Fruit fly (Drosophila melanogaster): ENCODE data around the gene Vps24.
A peak's percentile ranks its signal among the peaks of the same experiment; 100 is the strongest.

The Vps24 gene

DNA sequence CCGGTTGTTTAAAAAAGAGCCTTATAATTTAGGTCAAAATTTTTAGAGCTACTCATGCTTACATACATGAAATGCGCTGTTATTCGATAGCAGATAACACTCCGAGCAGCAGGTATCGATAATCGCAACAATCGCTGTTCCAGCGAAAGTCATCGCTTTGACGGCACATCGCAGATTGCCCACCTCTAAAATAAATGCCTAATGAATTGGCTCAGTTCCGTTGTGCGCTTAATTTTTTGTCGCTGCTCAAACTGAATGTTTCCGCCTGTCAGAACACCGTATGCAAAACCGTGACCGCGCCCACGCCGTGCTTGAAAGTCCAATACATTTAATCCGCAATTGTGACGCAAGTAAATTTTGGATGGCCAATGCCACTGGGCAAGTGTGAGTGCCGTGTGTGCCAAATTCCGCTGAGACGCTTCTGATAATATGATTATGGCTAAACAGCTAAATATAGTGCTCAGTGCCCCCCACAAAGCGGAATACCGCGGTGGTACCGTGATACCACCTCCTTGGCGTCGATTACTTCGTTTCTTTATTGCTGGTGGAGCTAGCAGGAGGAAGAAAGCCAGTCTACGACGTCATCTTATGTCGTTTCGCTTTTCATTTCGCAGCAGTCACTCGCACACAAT is 8.9 kb upstream of the Vps24 start, which contains the start of gene CG9795 (continued):
- TF ChIP-seq D (optimal IDR thresholded peaks at IDR 0.05) (no peak), D (GFP tag; optimal IDR thresholded peaks at IDR 0.05) (no peak), CG18262 (tag; optimal IDR thresholded peaks at IDR 0.05) (no peak), tll (GFP tag; optimal IDR thresholded peaks at IDR 0.05) (no peak), kay (GFP tag; optimal IDR thresholded peaks at IDR 0.05) (no peak), CG33557 (GFP tag; optimal IDR thresholded peaks at IDR 0.05) (no peak), tin (GFP tag; optimal IDR thresholded peaks at IDR 0.05) (peak; percentile 6), Hr39 (optimal IDR thresholded peaks at IDR 0.05) (no peak), run (tag; optimal IDR thresholded peaks at IDR 0.05) (no peak), hkb (optimal IDR thresholded peaks at IDR 0.05) (no peak), hkb (GFP tag; IDR thresholded peaks at IDR 0.05) (peak; percentile 75), CG2116 (GFP tag; optimal IDR thresholded peaks at IDR 0.05) (peak; percentile 82), CG10654 (GFP tag; optimal IDR thresholded peaks at IDR 0.05) (no peak), Spps (tag; optimal IDR thresholded peaks at IDR 0.05) (no peak), p53 (GFP tag; optimal IDR thresholded peaks at IDR 0.05) (no peak), CG16779 (GFP tag; IDR thresholded peaks at IDR 0.05) (no peak), her (GFP tag; optimal IDR thresholded peaks at IDR 0.05) (peak; percentile 63), CG16813 (GFP tag; IDR thresholded peaks at IDR 0.05; ENCODE audit: partially characterized antibody) (peak; percentile 89), mam (GFP tag; optimal IDR thresholded peaks at IDR 0.05) (peak; percentile 13), Abd-B (GFP tag; optimal IDR thresholded peaks at IDR 0.05) (no peak), CG6683 (GFP tag; optimal IDR thresholded peaks at IDR 0.05) (peak; percentile 26), CG13287 (GFP tag; IDR thresholded peaks at IDR 0.05; ENCODE audit: partially characterized antibody) (peak; percentile 90), CG12769 (tag; optimal IDR thresholded peaks at IDR 0.05) (no peak), CG12659 (GFP tag; optimal IDR thresholded peaks at IDR 0.05) (peak; percentile 76), CG1024 (GFP tag; IDR thresholded peaks at IDR 0.05) (no peak), ci (GFP tag; IDR thresholded peaks at IDR 0.05) (no peak; the same call in 2 of the 3 replicates), Xrp1 (GFP tag; IDR thresholded peaks at IDR 0.05) (peak; percentile 19; the same call in 1 of the 2 replicates), seq (GFP tag; IDR thresholded peaks at IDR 0.05) (no peak), CG4282 (GFP tag; optimal IDR thresholded peaks at IDR 0.05) (peak; percentile 51), Bteb2 (GFP tag; optimal IDR thresholded peaks at IDR 0.05) (no peak), jigr1 (GFP tag; IDR thresholded peaks at IDR 0.05) (no peak), CG10543 (GFP tag; optimal IDR thresholded peaks at IDR 0.05) (peak; percentile 28), BEAF-32 (GFP tag; optimal IDR thresholded peaks at IDR 0.05) (peak; percentile 80), CG17186 (GFP tag; optimal IDR thresholded peaks at IDR 0.05) (peak; percentile 85), pfk (GFP tag; optimal IDR thresholded peaks at IDR 0.05) (no peak), Oli (tag; optimal IDR thresholded peaks at IDR 0.05) (no peak), Hr51 (GFP tag; optimal IDR thresholded peaks at IDR 0.05) (peak in 1 of 2 experiments; percentile 41), sc (optimal IDR thresholded peaks at IDR 0.05) (no peak), sc (GFP tag; optimal IDR thresholded peaks at IDR 0.05) (no peak), ERR (GFP tag; optimal IDR thresholded peaks at IDR 0.05) (peak; percentile 60), Adf1 (GFP tag; IDR thresholded peaks at IDR 0.05) (no peak), lilli (GFP tag; optimal IDR thresholded peaks at IDR 0.05) (peak; percentile 57), wor (GFP tag; IDR thresholded peaks at IDR 0.05) (no peak), stc (GFP tag; IDR thresholded peaks at IDR 0.05) (no peak), Oaz (GFP tag; IDR thresholded peaks at IDR 0.05) (no peak), gt (GFP tag; IDR thresholded peaks at IDR 0.05) (no peak), ac (GFP tag; optimal IDR thresholded peaks at IDR 0.05) (no peak), Nf-YA (GFP tag; IDR thresholded peaks at IDR 0.05) (no peak), Blimp-1 (GFP tag; optimal IDR thresholded peaks at IDR 0.05) (no peak), CG11696 (GFP tag; IDR thresholded peaks at IDR 0.05) (no peak), gfzf (GFP tag; optimal IDR thresholded peaks at IDR 0.05) (peak; percentile 5)
